Worm (Caenorhabditis elegans) whole organism, midembryonic: ENCODE measurements around the gene C17G10.10.
A peak's percentile ranks its signal among the peaks of the same experiment; 100 is the strongest.
"Not testable (repeated sequence)": the region's sequence is repeated elsewhere in the genome, so short reads cannot be mapped to it uniquely, and the experiment has no call there.

Source experiments
- T22C8.4 ChIP-seq: fragments of 200-800 bp; sonication (Bioruptor generic); IDR thresholded peaks from 2 replicates; pipeline ENCODE4 v1.3.6; 2022; ENCODE audit warnings: missing genetic modification characterization, missing compliant biosample characterization
- cog-1 ChIP-seq: sonication (generic microtip); optimal IDR thresholded peaks from 2 replicates; lab custom pipeline; 2016; ENCODE audit warnings: missing genetic modification characterization, missing compliant biosample characterization
- flt-1 ChIP-seq: fragments of 200-800 bp; sonication (Bioruptor generic); IDR thresholded peaks from 2 replicates; pipeline ENCODE4 v1.3.6; 2022; ENCODE audit warnings: missing genetic modification characterization, missing compliant biosample characterization
- klf-2 ChIP-seq: fragments of 200-800 bp; sonication (Bioruptor generic); conservative IDR thresholded peaks from 2 replicates; pipeline ENCODE4 v1.3.6; 2022; ENCODE audit warnings: missing genetic modification reagents, missing genetic modification characterization, missing compliant biosample characterization
- med-1 ChIP-seq: sonication (generic microtip); optimal IDR thresholded peaks from 2 replicates; lab custom pipeline; 2017; ENCODE audit warnings: missing genetic modification characterization, mild to moderate bottlenecking, missing compliant biosample characterization, antibody characterized with exemption, missing genetic modification reagents; ENCODE audit not compliant: insufficient read depth
- ref-1 ChIP-seq: fragments of 200-800 bp; sonication (Bioruptor generic); conservative IDR thresholded peaks from 2 replicates; pipeline ENCODE4 v1.3.6; 2022; ENCODE audit warnings: missing genetic modification reagents, missing genetic modification characterization, missing compliant biosample characterization
- tab-1 ChIP-seq: fragments of 200-800 bp; sonication (Bioruptor generic); IDR thresholded peaks from 2 replicates; pipeline ENCODE4 v1.3.6; 2022; ENCODE audit warnings: missing genetic modification characterization, missing compliant biosample characterization
- ztf-23 ChIP-seq: fragments of 200-800 bp; sonication (Bioruptor generic); IDR thresholded peaks from 2 replicates; pipeline ENCODE4 v1.3.6; 2022; ENCODE audit warnings: missing genetic modification reagents, missing genetic modification characterization, missing compliant biosample characterization
- ztf-29 ChIP-seq: fragments of 200-800 bp; sonication (Bioruptor generic); IDR thresholded peaks from 2 replicates; pipeline ENCODE4 v1.3.6; 2022; ENCODE audit warnings: missing genetic modification reagents, missing genetic modification characterization, missing compliant biosample characterization

C17G10.10 gene

DNA sequence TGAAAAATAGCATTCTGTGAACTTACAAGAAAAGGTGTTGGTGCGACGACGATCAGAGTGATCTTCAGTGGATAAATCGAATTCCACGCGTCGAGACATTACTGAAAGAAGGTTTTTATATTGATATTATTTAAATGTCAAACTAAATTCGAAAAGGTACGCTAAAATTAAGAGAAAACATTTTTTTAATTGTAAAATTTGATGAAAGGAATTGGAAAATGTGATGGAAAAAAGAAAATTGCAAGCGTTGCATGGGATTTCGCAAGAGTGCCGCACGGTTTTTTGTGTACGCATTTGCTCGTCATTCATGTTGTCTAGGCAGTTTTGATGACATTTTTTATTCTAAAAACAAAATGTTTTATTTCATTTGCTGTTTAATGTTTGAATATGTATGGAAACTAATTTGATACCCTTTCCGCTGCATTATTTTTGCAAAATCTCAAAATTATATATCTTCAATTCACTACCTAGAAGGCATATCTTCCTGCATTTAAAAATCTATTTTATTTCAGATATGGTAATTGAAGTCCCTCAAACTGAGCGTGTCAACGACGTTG is 23.3 kb upstream of the C17G10.10 start, which contains the start of the genes eif-3.L and npl-4.2:
TSS of gene eif-3.L (minus strand) at position 101 of the 557 bp plus-strand sequence.
TSS of gene npl-4.2 (plus strand) at position 507 of the 557 bp plus-strand sequence.
- TF ChIP-seq ztf-23 (GFP tag; lab: Robert Waterston, UW); T22C8.4 (GFP tag; lab: Robert Waterston, UW); med-1 (GFP tag; lab: Kevin White, UChicago): not testable (repeated sequence)

DNA sequence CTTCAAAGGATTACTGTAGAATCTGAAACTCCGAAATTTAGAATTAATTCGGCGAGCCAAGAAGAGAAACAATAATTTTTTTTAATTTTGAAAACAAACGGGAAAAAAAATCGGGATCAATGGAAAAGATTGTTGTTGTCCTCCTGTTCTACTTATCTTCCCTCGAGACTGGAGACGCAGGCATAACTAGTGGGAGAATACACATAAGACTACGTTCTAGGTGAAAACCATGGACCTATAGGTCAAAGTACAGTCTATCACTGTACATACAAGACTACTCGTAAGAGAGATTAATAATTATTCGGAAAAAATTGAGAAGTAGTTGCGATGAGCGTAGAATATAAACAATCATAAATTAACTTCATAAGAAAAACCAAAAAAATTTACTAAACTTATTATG is 20.1 kb upstream of the C17G10.10 start, which contains the start of gene dhs-6:
TSS of gene dhs-6 (minus strand) at position 22 of the 400 bp plus-strand sequence.
- no peak for TF ChIP-seq ztf-29 (GFP tag; lab: Robert Waterston, UW)
- TF ChIP-seq ztf-23 (GFP tag; lab: Robert Waterston, UW), result no peak
- TF ChIP-seq T22C8.4 (GFP tag; lab: Robert Waterston, UW), result no peak
- TF ChIP-seq flt-1 (GFP tag; lab: Robert Waterston, UW), result no peak
- TF ChIP-seq tab-1 (GFP tag; lab: Robert Waterston, UW), result no peak
- no peak for TF ChIP-seq klf-2 (GFP tag; lab: Robert Waterston, UW)
- no peak for TF ChIP-seq cog-1 (tag; lab: Kevin White, UChicago)
- TF ChIP-seq med-1 (GFP tag; lab: Kevin White, UChicago), result no peak
- no peak for TF ChIP-seq ref-1 (GFP tag; lab: Robert Waterston, UW)

DNA sequence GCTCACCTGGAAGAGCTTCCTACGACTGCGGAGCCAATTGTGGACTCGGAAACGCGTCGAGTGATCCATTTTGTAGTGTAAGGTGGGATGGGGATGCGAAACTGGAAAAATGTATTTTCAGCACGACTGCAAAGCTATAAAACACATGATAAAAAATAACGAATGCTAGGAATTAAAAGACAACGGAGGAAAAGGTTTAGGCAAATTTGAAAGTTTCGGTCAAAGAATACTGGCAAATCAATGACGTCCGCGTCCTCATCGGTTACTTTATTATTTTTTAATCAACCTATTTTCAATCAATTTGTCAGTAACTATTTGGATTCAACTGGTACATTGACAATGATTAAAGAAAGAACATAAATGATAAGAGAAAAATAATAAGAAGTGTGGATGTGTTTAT is 8.6 kb upstream of the C17G10.10 start, which contains the start of gene C17G10.7:
TSS of gene C17G10.7 (minus strand) at position 101 of the 400 bp plus-strand sequence.
- TF ChIP-seq ztf-23 (GFP tag; lab: Robert Waterston, UW) (no peak), klf-2 (GFP tag; lab: Robert Waterston, UW) (no peak), ref-1 (GFP tag; lab: Robert Waterston, UW) (no peak), med-1 (GFP tag; lab: Kevin White, UChicago) (no peak), T22C8.4 (GFP tag; lab: Robert Waterston, UW) (no peak), tab-1 (GFP tag; lab: Robert Waterston, UW) (no peak), flt-1 (GFP tag; lab: Robert Waterston, UW) (no peak), ztf-29 (GFP tag; lab: Robert Waterston, UW) (no peak), cog-1 (tag; lab: Kevin White, UChicago) (no peak)

DNA sequence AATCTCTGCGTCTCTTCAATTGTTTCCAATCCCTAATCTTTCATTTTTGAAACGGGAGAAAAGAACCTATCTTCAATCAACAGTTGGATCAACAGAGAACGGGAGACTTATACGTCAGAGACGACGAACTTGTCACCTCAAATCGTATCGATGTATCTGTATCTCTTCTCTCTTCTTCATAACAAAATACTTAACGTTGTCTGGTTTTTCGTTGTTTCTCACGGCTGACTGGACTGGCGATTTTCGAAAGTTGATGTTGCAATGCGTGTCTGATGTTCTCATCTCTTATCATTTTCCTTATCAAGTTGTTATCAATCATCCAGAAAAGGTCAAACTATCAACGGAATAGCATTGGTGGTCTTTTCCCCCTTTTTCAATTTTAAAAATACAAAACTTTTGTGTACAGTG is 6.4 kb upstream of the C17G10.10 start:
- TF ChIP-seq flt-1 (GFP tag; lab: Robert Waterston, UW) (no peak), ref-1 (GFP tag; lab: Robert Waterston, UW) (no peak), med-1 (GFP tag; lab: Kevin White, UChicago) (no peak), ztf-29 (GFP tag; lab: Robert Waterston, UW) (no peak), tab-1 (GFP tag; lab: Robert Waterston, UW) (no peak), ztf-23 (GFP tag; lab: Robert Waterston, UW) (no peak), klf-2 (GFP tag; lab: Robert Waterston, UW) (no peak), T22C8.4 (GFP tag; lab: Robert Waterston, UW) (no peak), cog-1 (tag; lab: Kevin White, UChicago) (no peak)

DNA sequence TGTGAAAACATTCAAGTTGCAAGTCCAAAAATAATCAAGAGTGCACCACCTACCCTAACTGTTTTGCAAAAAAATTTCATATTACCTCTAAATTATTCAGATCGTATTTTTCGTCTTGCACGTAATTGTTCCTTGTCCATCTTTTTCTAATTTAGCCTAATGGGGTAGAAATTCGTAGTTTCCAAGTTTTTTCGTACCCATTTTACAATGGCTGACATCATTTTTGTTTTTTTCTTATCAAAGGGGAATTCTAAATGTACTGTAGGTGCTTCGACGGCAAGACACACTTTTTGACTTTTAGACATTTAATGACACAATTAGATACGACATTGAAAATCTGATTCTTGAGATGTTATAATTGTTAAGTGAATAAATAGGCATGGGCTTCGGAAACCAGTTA is 5.3 kb upstream of the C17G10.10 start:
- TF ChIP-seq ztf-23 (GFP tag; lab: Robert Waterston, UW) (no peak), med-1 (GFP tag; lab: Kevin White, UChicago) (no peak), tab-1 (GFP tag; lab: Robert Waterston, UW) (no peak), T22C8.4 (GFP tag; lab: Robert Waterston, UW) (no peak), ztf-29 (GFP tag; lab: Robert Waterston, UW) (no peak), ref-1 (GFP tag; lab: Robert Waterston, UW) (no peak), klf-2 (GFP tag; lab: Robert Waterston, UW) (no peak), flt-1 (GFP tag; lab: Robert Waterston, UW) (no peak), cog-1 (tag; lab: Kevin White, UChicago) (no peak)

DNA sequence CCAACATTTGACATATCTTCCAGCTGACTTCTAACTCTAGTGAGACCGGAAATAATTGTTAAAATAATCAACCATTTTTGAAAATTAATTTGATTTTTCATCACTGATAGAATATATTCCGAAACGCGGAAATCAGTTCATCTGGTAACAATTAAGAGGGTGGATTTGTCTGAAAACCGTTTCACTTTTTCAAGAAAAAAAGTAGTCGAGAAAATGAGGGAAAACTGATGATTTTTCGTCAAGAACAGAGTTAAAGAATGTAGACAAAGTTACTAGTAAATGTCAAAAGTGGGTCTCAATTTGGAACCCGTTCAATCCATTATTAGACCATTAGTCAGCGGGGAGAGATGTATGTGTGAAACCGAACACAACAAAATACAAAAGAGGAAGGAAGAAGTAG is 4.0 kb upstream of the C17G10.10 start, which contains the start of gene C17G10.6:
TSS of gene C17G10.6 (minus strand) at position 101 of the 400 bp plus-strand sequence.
- TF ChIP-seq med-1 (GFP tag; lab: Kevin White, UChicago) (no peak), T22C8.4 (GFP tag; lab: Robert Waterston, UW) (no peak), klf-2 (GFP tag; lab: Robert Waterston, UW) (no peak), ref-1 (GFP tag; lab: Robert Waterston, UW) (no peak), tab-1 (GFP tag; lab: Robert Waterston, UW) (no peak), ztf-23 (GFP tag; lab: Robert Waterston, UW) (no peak), flt-1 (GFP tag; lab: Robert Waterston, UW) (no peak), cog-1 (tag; lab: Kevin White, UChicago) (no peak), ztf-29 (GFP tag; lab: Robert Waterston, UW) (no peak)

DNA sequence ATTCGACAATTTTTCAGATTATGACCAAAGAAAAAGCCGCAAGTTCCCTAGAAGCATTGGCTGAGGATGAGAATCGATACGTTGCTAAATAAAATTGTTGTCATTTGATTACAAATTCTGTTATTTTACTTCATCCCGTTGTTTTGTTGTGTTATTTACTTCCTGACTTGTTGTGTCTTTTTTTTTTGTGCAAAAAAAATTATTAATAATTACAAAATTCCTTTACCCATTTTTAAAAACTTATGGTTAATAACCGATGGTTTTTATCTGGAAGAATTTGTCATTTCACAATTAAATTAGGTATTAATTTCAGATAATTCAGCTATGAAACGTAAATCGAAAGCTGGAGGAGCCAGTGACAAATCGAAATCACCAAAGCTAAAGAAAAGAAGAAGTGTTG is 2.9 kb downstream of the C17G10.10 start, which contains the start of gene C17G10.1:
TSS of gene C17G10.1 (plus strand) at position 301 of the 400 bp plus-strand sequence.
- TF ChIP-seq tab-1 (GFP tag; lab: Robert Waterston, UW), result no peak
- TF ChIP-seq T22C8.4 (GFP tag; lab: Robert Waterston, UW), result no peak
- no peak for TF ChIP-seq klf-2 (GFP tag; lab: Robert Waterston, UW)
- TF ChIP-seq ztf-23 (GFP tag; lab: Robert Waterston, UW), result no peak
- no peak for TF ChIP-seq flt-1 (GFP tag; lab: Robert Waterston, UW)
- no peak for TF ChIP-seq med-1 (GFP tag; lab: Kevin White, UChicago)
- no peak for TF ChIP-seq cog-1 (tag; lab: Kevin White, UChicago)
- no peak for TF ChIP-seq ztf-29 (GFP tag; lab: Robert Waterston, UW)
- TF ChIP-seq ref-1 (GFP tag; lab: Robert Waterston, UW), result no peak

DNA sequence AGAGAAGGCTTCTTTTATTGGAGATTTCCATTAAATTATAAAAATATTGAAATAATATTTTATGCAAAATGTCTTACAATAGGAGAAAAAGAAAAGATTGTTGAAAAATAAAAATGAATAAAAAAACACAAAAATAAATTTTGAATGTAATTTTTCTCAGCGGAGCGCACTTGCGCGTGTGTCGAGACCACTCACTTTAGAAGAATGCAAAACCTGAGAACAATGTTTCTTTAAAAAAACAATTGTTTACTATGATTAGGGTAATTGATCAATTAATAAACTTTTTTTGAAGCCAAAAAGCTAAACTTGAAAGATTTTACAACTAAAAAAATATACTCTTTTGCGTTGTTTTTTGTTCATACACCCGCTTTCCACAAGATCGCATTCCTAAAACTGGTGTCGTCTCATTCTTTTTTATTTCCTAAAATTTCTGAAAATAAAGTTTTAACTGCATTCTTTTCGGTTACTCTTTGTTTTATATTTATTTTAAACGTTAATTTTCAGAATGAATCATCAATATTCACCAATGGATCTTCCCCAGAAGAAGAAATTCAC is 4.9 kb downstream of the C17G10.10 start, which contains the start of gene ttc-4:
TSS of gene ttc-4 (plus strand) at position 505 of the 555 bp plus-strand sequence.
- TF ChIP-seq ztf-29 (GFP tag; lab: Robert Waterston, UW) (no peak), klf-2 (GFP tag; lab: Robert Waterston, UW) (0 out of 2 replicates have a peak, but pooled peaks have one; percentile 44), cog-1 (tag; lab: Kevin White, UChicago) (peak; percentile 56), ztf-23 (GFP tag; lab: Robert Waterston, UW) (no peak), ref-1 (GFP tag; lab: Robert Waterston, UW) (no peak), med-1 (GFP tag; lab: Kevin White, UChicago) (no peak), flt-1 (GFP tag; lab: Robert Waterston, UW) (no peak), tab-1 (GFP tag; lab: Robert Waterston, UW) (no peak), T22C8.4 (GFP tag; lab: Robert Waterston, UW) (no peak)
